Worm (Caenorhabditis elegans) whole organism, midembryonic: ENCODE measurements around the gene H06I04.3.

Source experiments
- T22C8.4 ChIP-seq: fragments of 200-800 bp; sonication (Bioruptor generic); IDR thresholded peaks from 2 replicates; pipeline ENCODE4 v1.3.6; 2022; ENCODE audit warnings: missing genetic modification characterization, missing compliant biosample characterization
- cog-1 ChIP-seq: sonication (generic microtip); optimal IDR thresholded peaks from 2 replicates; lab custom pipeline; 2016; ENCODE audit warnings: missing genetic modification characterization, missing compliant biosample characterization
- flt-1 ChIP-seq: fragments of 200-800 bp; sonication (Bioruptor generic); IDR thresholded peaks from 2 replicates; pipeline ENCODE4 v1.3.6; 2022; ENCODE audit warnings: missing genetic modification characterization, missing compliant biosample characterization
- klf-2 ChIP-seq: fragments of 200-800 bp; sonication (Bioruptor generic); conservative IDR thresholded peaks from 2 replicates; pipeline ENCODE4 v1.3.6; 2022; ENCODE audit warnings: missing genetic modification reagents, missing genetic modification characterization, missing compliant biosample characterization
- med-1 ChIP-seq: sonication (generic microtip); optimal IDR thresholded peaks from 2 replicates; lab custom pipeline; 2017; ENCODE audit warnings: missing genetic modification characterization, mild to moderate bottlenecking, missing compliant biosample characterization, antibody characterized with exemption, missing genetic modification reagents; ENCODE audit not compliant: insufficient read depth
- ref-1 ChIP-seq: fragments of 200-800 bp; sonication (Bioruptor generic); conservative IDR thresholded peaks from 2 replicates; pipeline ENCODE4 v1.3.6; 2022; ENCODE audit warnings: missing genetic modification reagents, missing genetic modification characterization, missing compliant biosample characterization
- tab-1 ChIP-seq: fragments of 200-800 bp; sonication (Bioruptor generic); IDR thresholded peaks from 2 replicates; pipeline ENCODE4 v1.3.6; 2022; ENCODE audit warnings: missing genetic modification characterization, missing compliant biosample characterization
- ztf-23 ChIP-seq: fragments of 200-800 bp; sonication (Bioruptor generic); IDR thresholded peaks from 2 replicates; pipeline ENCODE4 v1.3.6; 2022; ENCODE audit warnings: missing genetic modification reagents, missing genetic modification characterization, missing compliant biosample characterization
- ztf-29 ChIP-seq: fragments of 200-800 bp; sonication (Bioruptor generic); IDR thresholded peaks from 2 replicates; pipeline ENCODE4 v1.3.6; 2022; ENCODE audit warnings: missing genetic modification reagents, missing genetic modification characterization, missing compliant biosample characterization

Gene H06I04.3

DNA sequence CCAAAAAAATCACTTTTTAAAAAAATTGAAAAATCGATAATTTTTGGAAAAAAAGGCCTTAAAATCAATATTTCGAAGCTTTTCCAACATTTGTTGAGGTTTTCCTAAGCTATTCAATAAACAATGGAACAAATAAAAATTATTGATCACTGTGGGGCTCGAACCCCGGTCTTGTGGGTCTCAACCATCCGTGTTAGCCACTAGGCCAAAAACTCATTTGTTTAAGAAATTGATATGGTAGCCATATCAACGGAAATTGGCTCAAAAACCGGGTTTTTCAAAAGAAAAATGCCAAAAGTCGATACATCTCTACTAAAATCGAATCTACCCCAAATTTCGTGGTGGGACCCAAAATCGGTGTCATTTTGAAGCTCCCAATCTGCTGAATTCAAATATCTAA is 41.7 kb downstream of the H06I04.3 start:
- TF ChIP-seq ztf-29: no peak
- no peak for TF ChIP-seq flt-1
- no peak for TF ChIP-seq tab-1 (GFP tag; lab: Robert Waterston, UW)
- TF ChIP-seq ref-1 (GFP tag; lab: Robert Waterston, UW): no peak
- TF ChIP-seq cog-1 (tag; lab: Kevin White, UChicago): no peak

- TF ChIP-seq klf-2 (GFP tag; lab: Robert Waterston, UW) (no peak), T22C8.4 (GFP tag; lab: Robert Waterston, UW) (peak; percentile 64), flt-1 (no peak)
These were observed 42.3 kb downstream of the H06I04.3 start for ce11 chrIII:3112616-3113015.

- TF ChIP-seq klf-2 (GFP tag; lab: Robert Waterston, UW) (no peak), T22C8.4 (GFP tag; lab: Robert Waterston, UW) (no peak), tab-1 (GFP tag; lab: Robert Waterston, UW) (no peak), med-1 (GFP tag; lab: Kevin White, UChicago) (no peak), ztf-23 (GFP tag; lab: Robert Waterston, UW) (no peak), cog-1 (tag; lab: Kevin White, UChicago) (no peak), ref-1 (GFP tag; lab: Robert Waterston, UW) (no peak), flt-1 (no peak), ztf-29 (no peak)
These were observed 46.6 kb downstream of the H06I04.3 start for ce11 chrIII:3116969-3117368.

- no peak for TF ChIP-seq klf-2 (GFP tag; lab: Robert Waterston, UW)
- TF ChIP-seq ztf-29: no peak
- no peak for TF ChIP-seq ztf-23 (GFP tag; lab: Robert Waterston, UW)
- no peak for TF ChIP-seq tab-1 (GFP tag; lab: Robert Waterston, UW)
- no peak for TF ChIP-seq ref-1 (GFP tag; lab: Robert Waterston, UW)
- no peak for TF ChIP-seq flt-1
These were observed 49.6 kb downstream of the H06I04.3 start for ce11 chrIII:3119972-3120371.

DNA sequence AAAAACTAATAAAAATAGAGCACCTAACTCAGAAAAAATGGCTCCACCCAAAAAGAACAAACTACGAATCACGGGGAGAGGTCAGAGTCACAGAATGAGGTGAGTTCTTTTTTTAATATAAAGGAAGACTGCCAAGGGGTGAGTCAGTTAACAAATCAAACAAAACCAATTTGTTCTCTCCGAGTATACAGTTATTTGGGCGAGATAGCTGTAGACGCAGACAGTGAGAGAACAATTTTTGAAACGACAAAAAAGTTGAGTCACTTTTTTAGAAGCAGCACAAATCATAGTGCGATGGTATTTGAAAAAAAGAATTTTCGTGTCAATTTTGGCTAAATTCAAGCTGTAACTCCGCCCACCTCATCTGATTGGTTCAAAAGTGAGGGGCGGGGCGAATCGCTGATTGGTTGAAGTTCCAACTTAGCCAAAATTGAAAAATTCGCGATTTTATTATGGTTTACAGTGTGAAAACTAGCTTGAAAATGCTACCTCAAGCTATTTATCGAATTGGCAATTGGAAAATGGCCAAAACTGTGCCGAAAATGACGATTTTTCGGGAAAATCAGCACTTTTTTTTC is 54.0 kb downstream of the H06I04.3 start:
- TF ChIP-seq T22C8.4 (GFP tag; lab: Robert Waterston, UW) (no peak), flt-1 (0 out of 2 replicates have a peak, but pooled peaks have one; percentile 24), ref-1 (GFP tag; lab: Robert Waterston, UW) (no peak)

DNA sequence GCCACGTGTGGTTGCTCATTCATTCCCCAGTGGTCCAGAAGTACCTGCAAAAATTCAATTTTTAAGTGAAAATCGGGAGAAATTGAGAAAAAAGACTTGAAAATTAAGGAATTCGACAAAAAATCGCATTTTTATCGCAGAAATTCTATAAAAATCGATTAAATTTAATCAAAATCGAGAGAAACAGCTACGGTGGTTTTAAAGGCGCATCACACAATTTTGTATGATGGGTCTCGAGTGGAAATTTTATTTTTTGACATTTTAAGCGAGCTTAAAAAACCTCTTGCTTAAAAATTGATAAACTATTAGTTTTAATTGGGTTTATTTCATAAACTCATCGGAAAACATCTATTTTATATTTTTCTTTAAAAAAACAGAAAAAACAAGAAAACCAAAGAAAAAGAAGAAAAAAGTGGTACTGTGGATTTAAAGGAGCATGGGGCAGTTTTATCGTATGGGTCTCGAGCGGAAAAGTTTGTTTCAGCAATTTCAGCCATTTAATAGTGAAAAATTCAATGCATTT is 56.8 kb downstream of the H06I04.3 start, which contains the start of gene nipa-1:
Gene nipa-1, minus strand, starts transcription at position 51 of the 523 bp plus-strand sequence.
- TF ChIP-seq ref-1 (GFP tag; lab: Robert Waterston, UW): no peak
- no peak for TF ChIP-seq ztf-29
- no peak for TF ChIP-seq ztf-23 (GFP tag; lab: Robert Waterston, UW)
- no peak for TF ChIP-seq T22C8.4 (GFP tag; lab: Robert Waterston, UW)
- no peak for TF ChIP-seq klf-2 (GFP tag; lab: Robert Waterston, UW)
- no peak for TF ChIP-seq tab-1 (GFP tag; lab: Robert Waterston, UW)
- TF ChIP-seq cog-1 (tag; lab: Kevin White, UChicago): no peak
- no peak for TF ChIP-seq flt-1
- no peak for TF ChIP-seq med-1 (GFP tag; lab: Kevin White, UChicago)

DNA sequence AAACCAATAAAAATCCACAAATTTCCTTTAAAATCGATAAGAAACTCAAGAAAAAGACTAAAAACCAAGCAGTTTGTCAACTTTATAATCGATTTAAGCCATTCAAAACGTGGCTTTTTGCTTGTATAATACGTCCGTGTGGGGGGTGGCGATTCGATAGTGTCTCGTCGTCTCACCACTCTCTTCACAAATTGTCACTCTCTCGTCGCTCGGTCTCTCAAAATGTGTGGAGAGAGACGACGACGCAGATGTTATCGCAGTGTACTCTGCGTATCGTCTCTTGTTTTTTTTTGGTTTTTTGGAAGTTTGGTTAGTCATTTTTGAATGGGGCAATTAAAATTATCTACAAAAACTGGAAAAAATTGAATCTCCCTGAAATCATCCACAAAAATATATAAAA is 57.3 kb downstream of the H06I04.3 start:
- TF ChIP-seq ref-1 (GFP tag; lab: Robert Waterston, UW): no peak
- TF ChIP-seq tab-1 (GFP tag; lab: Robert Waterston, UW): no peak
- no peak for TF ChIP-seq ztf-23 (GFP tag; lab: Robert Waterston, UW)
- TF ChIP-seq T22C8.4 (GFP tag; lab: Robert Waterston, UW): no peak
- no peak for TF ChIP-seq cog-1 (tag; lab: Kevin White, UChicago)
- no peak for TF ChIP-seq med-1 (GFP tag; lab: Kevin White, UChicago)
- no peak for TF ChIP-seq flt-1
- TF ChIP-seq ztf-29: no peak
- no peak for TF ChIP-seq klf-2 (GFP tag; lab: Robert Waterston, UW)

ce11 chrIII:3129036-3129435 is 58.7 kb downstream of the H06I04.3 start, which contains the start of gene Y53G8B.1:
Y53G8B.1 (plus strand) TSS chrIII:3129277.
- no peak for TF ChIP-seq ref-1 (GFP tag; lab: Robert Waterston, UW)
- TF ChIP-seq cog-1 (tag; lab: Kevin White, UChicago): no peak
- no peak for TF ChIP-seq tab-1 (GFP tag; lab: Robert Waterston, UW)
- no peak for TF ChIP-seq flt-1
- no peak for TF ChIP-seq T22C8.4 (GFP tag; lab: Robert Waterston, UW)
- TF ChIP-seq klf-2 (GFP tag; lab: Robert Waterston, UW): no peak
- TF ChIP-seq ztf-29: no peak
- TF ChIP-seq med-1 (GFP tag; lab: Kevin White, UChicago): no peak
- no peak for TF ChIP-seq ztf-23 (GFP tag; lab: Robert Waterston, UW)
